Worm (Caenorhabditis elegans) whole organism, early embryonic: ENCODE data around the gene sorb-1.

Experiments used
- aly-1 ChIP-seq: sonication (generic microtip); optimal IDR thresholded peaks from 2 replicates; lab custom pipeline; 2016; ENCODE audit warnings: missing genetic modification characterization, missing compliant biosample characterization
- ama-1 ChIP-seq: fragments of 150-350 bp; optimal IDR thresholded peaks from 2 replicates; lab custom pipeline; 2014

ce11 chrIV:13709069-13709640 lies 41.0 kb upstream of the sorb-1 start:
- no peak for TF ChIP-seq ama-1 (lab: Kevin White, UChicago)
- no peak for TF ChIP-seq aly-1 (tag; lab: Kevin White, UChicago)
